Worm (Caenorhabditis elegans) whole organism, mixed stage, embryonic: Measurements from ENCODE around the gene F01E11.3.

Source experiments
- ceh-43 ChIP-seq: fragments of 200-800 bp; sonication (Bioruptor generic); optimal IDR thresholded peaks from 2 replicates; lab custom pipeline; 2018; ENCODE audit warnings: mild to moderate bottlenecking, missing genetic modification characterization, moderate library complexity, missing compliant biosample characterization
- ceh-83 ChIP-seq: fragments of 200-800 bp; sonication (Bioruptor generic); optimal IDR thresholded peaks from 2 replicates; lab custom pipeline; 2018; ENCODE audit warnings: mild to moderate bottlenecking, missing genetic modification characterization, missing compliant biosample characterization
- drap-1 ChIP-seq: fragments of 200-800 bp; sonication (Bioruptor generic); optimal IDR thresholded peaks from 3 replicates; lab custom pipeline; 2018; ENCODE audit warnings: mild to moderate bottlenecking, missing genetic modification characterization, missing compliant biosample characterization
- elt-1 ChIP-seq: sonication (generic microtip); optimal IDR thresholded peaks from 2 replicates; lab custom pipeline; 2017; ENCODE audit warnings: missing genetic modification characterization, mild to moderate bottlenecking, missing compliant biosample characterization, antibody characterized with exemption, moderate library complexity, borderline replicate concordance; ENCODE audit not compliant: insufficient read depth
- elt-3 ChIP-seq: fragments of 150-350 bp; optimal IDR thresholded peaks from 2 replicates; lab custom pipeline; 2014; ENCODE audit warnings: missing biosample characterization, missing genetic modification characterization
- lin-13 ChIP-seq: fragments of 150-350 bp; optimal IDR thresholded peaks from 2 replicates; lab custom pipeline; 2014; ENCODE audit warnings: missing biosample characterization, missing genetic modification characterization
- lsy-2 ChIP-seq: fragments of 150-350 bp; optimal IDR thresholded peaks from 2 replicates; lab custom pipeline; 2014; ENCODE audit warnings: missing biosample characterization, missing genetic modification characterization
- pha-4 ChIP-seq: fragments of 150-350 bp; optimal IDR thresholded peaks from 2 replicates; lab custom pipeline; 2018; ENCODE audit warnings: missing biosample characterization, missing genetic modification reagents, missing genetic modification characterization
- snpc-4 ChIP-seq: fragments of 150-350 bp; optimal IDR thresholded peaks from 2 replicates; lab custom pipeline; 2014; ENCODE audit warnings: missing biosample characterization, missing genetic modification characterization
- sptf-1 ChIP-seq: sonication (generic microtip); optimal IDR thresholded peaks from 2 replicates; lab custom pipeline; 2017; ENCODE audit warnings: mild to moderate bottlenecking, missing genetic modification characterization, moderate library complexity, missing compliant biosample characterization
- unc-39 ChIP-seq: fragments of 150-350 bp; optimal IDR thresholded peaks from 2 replicates; lab custom pipeline; 2014; ENCODE audit warnings: missing biosample characterization, missing genetic modification characterization
- unc-62 ChIP-seq: fragments of 150-350 bp; optimal IDR thresholded peaks from 2 replicates; lab custom pipeline; 2014; ENCODE audit warnings: missing biosample characterization, missing genetic modification reagents, missing genetic modification characterization
- ztf-11 ChIP-seq: fragments of 150-350 bp; optimal IDR thresholded peaks from 2 replicates; lab custom pipeline; 2014; ENCODE audit warnings: missing biosample characterization, missing genetic modification characterization

DNA sequence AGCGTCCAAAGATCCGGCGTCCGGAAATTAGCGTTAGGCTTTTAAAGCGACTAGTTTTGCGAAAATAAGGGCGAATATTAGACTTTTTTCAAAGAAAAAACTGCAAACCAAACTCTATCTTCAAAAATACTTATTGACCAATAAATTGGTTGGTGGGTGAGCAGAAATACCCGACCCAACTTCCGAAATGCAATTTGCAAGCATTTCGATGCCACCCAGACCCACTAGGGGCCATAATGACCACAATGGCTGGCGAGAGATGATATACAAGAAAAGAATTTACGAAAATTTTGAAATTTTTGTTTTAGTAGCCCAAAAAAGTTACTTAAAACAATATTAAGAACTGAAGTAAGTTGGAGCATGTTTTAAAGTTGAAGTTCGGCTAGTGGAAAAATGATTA is 3.0 kb downstream of the F01E11.3 start:
- TF ChIP-seq ceh-43 (GFP tag; lab: Kevin White, UChicago) (no peak), unc-62 (GFP tag; lab: Kevin White, UChicago) (no peak), lsy-2 (tag; lab: Kevin White, UChicago) (no peak), pha-4 (tag; lab: Kevin White, UChicago) (no peak), snpc-4 (tag; lab: Kevin White, UChicago) (no peak), ceh-83 (no peak), elt-1 (tag; lab: Kevin White, UChicago) (no peak), ztf-11 (tag; lab: Kevin White, UChicago) (no peak), lin-13 (tag; lab: Kevin White, UChicago) (no peak), elt-3 (tag; lab: Kevin White, UChicago) (no peak), drap-1 (GFP tag; lab: Kevin White, UChicago) (no peak), sptf-1 (tag; lab: Kevin White, UChicago) (no peak), unc-39 (no peak)
